Fruit fly (Drosophila melanogaster) whole organism, pupa: ENCODE data around the gene CG42296.

Experiments
- CG13204 ChIP-seq: fragments of 200-800 bp; sonication (Bioruptor generic); optimal IDR thresholded peaks from 2 replicates; lab custom pipeline; 2018; ENCODE audit warnings: missing biosample characterization, mild to moderate bottlenecking, missing genetic modification characterization, moderate library complexity
- CG14655 ChIP-seq: fragments of 200-800 bp; sonication (Bioruptor generic); optimal IDR thresholded peaks from 3 replicates; lab custom pipeline; 2017; ENCODE audit warnings: mild to moderate bottlenecking, missing biosample characterization, missing genetic modification reagents, missing genetic modification characterization
- CG15710 ChIP-seq: fragments of 200-800 bp; sonication (Bioruptor generic); optimal IDR thresholded peaks from 2 replicates; lab custom pipeline; 2018; ENCODE audit warnings: missing biosample characterization, mild to moderate bottlenecking, missing genetic modification characterization, moderate library complexity
- CG17806 ChIP-seq: fragments of 200-800 bp; sonication (Bioruptor generic); optimal IDR thresholded peaks from 2 replicates; lab custom pipeline; 2018; ENCODE audit warnings: missing biosample characterization, mild to moderate bottlenecking, missing genetic modification characterization, moderate library complexity
- CG34367 ChIP-seq: fragments of 200-800 bp; sonication (Bioruptor generic); optimal IDR thresholded peaks from 2 replicates; lab custom pipeline; 2018; ENCODE audit warnings: missing biosample characterization, mild to moderate bottlenecking, missing genetic modification characterization
- CG8159 ChIP-seq: fragments of 200-800 bp; sonication (Bioruptor generic); optimal IDR thresholded peaks from 3 replicates; lab custom pipeline; 2018; ENCODE audit warnings: missing biosample characterization, mild to moderate bottlenecking, missing genetic modification characterization, moderate library complexity
- CG9948 ChIP-seq: fragments of 200-800 bp; sonication (Bioruptor generic); optimal IDR thresholded peaks from 2 replicates; lab custom pipeline; 2018; ENCODE audit warnings: missing biosample characterization, mild to moderate bottlenecking, missing genetic modification characterization, moderate library complexity
- D1 ChIP-seq: fragments of 200-800 bp; sonication (Bioruptor generic); optimal IDR thresholded peaks from 2 replicates; lab custom pipeline; 2018; ENCODE audit warnings: missing biosample characterization, mild to moderate bottlenecking, missing genetic modification characterization, moderate library complexity
- EcR ChIP-seq: fragments of 200-800 bp; sonication (Bioruptor generic); optimal IDR thresholded peaks from 3 replicates; lab custom pipeline; 2019; ENCODE audit warnings: missing biosample characterization, missing genetic modification characterization, mild to moderate bottlenecking, moderate library complexity, missing genetic modification reagents
- Ets98B ChIP-seq: fragments of 200-800 bp; sonication (Bioruptor generic); IDR thresholded peaks from 2 replicates; pipeline ENCODE4 v1.3.6; 2022; ENCODE audit warnings: missing biosample characterization, missing genetic modification characterization
- Pif1A ChIP-seq: fragments of 200-800 bp; sonication (Bioruptor generic); optimal IDR thresholded peaks from 3 replicates; lab custom pipeline; 2016; ENCODE audit warnings: missing biosample characterization, missing genetic modification characterization
- Pif1B ChIP-seq: fragments of 200-800 bp; sonication (Bioruptor generic); optimal IDR thresholded peaks from 3 replicates; lab custom pipeline; 2016; ENCODE audit warnings: missing biosample characterization, missing genetic modification characterization
- gl ChIP-seq: fragments of 200-800 bp; sonication (Bioruptor generic); optimal IDR thresholded peaks from 2 replicates; lab custom pipeline; 2018; ENCODE audit warnings: missing biosample characterization, mild to moderate bottlenecking, missing genetic modification characterization

dm6 chr2L:2013836-2014434 is 21.9 kb downstream of the CG42296 start:
- TF ChIP-seq CG13204 (GFP tag; lab: Kevin White, UChicago), result no peak
- no peak for TF ChIP-seq CG14655 (GFP tag; lab: Kevin White, UChicago)
- no peak for TF ChIP-seq CG9948
- TF ChIP-seq Pif1B (GFP tag; lab: Kevin White, UChicago), result no peak
- no peak for TF ChIP-seq CG17806
- TF ChIP-seq EcR (GFP tag; lab: Kevin White, UChicago), result no peak
- peak; percentile 10 for TF ChIP-seq CG15710 (tag; lab: Kevin White, UChicago)
- TF ChIP-seq gl (tag; lab: Kevin White, UChicago), result no peak
- peak; percentile 13 for TF ChIP-seq CG8159 (tag; lab: Kevin White, UChicago)
- TF ChIP-seq CG34367 (tag; lab: Kevin White, UChicago), result no peak
- TF ChIP-seq D1 (tag; lab: Kevin White, UChicago), result no peak
- no peak for TF ChIP-seq Pif1A (GFP tag; lab: Kevin White, UChicago)
- TF ChIP-seq Ets98B (GFP tag; lab: Robert Waterston, UW), result no peak
